Worm (Caenorhabditis elegans) whole organism, L1 larva: ENCODE data around the gene sdz-5.

Experiments used
- C34B4.2 ChIP-seq: sonication (generic microtip); optimal IDR thresholded peaks from 2 replicates; lab custom pipeline; 2017; ENCODE audit warnings: mild to moderate bottlenecking, missing genetic modification characterization, missing compliant biosample characterization
- alr-1 ChIP-seq: fragments of 200-800 bp; sonication (Bioruptor generic); optimal IDR thresholded peaks from 2 replicates; lab custom pipeline; 2018; ENCODE audit warnings: borderline replicate concordance, mild to moderate bottlenecking, missing genetic modification characterization, missing compliant biosample characterization
- ama-1 ChIP-seq: fragments of 150-350 bp; optimal IDR thresholded peaks from 2 replicates; lab custom pipeline; 2014
- ceh-63 ChIP-seq: fragments of 200-800 bp; sonication (Bioruptor generic); optimal IDR thresholded peaks from 2 replicates; lab custom pipeline; 2018; ENCODE audit warnings: mild to moderate bottlenecking, missing genetic modification characterization, missing compliant biosample characterization
- ceh-8 ChIP-seq: fragments of 200-800 bp; sonication (Bioruptor generic); optimal IDR thresholded peaks from 2 replicates; lab custom pipeline; 2018; ENCODE audit warnings: mild to moderate bottlenecking, missing genetic modification characterization, moderate library complexity, missing compliant biosample characterization
- ceh-90 ChIP-seq: sonication (generic microtip); optimal IDR thresholded peaks from 2 replicates; lab custom pipeline; 2016; ENCODE audit warnings: missing genetic modification characterization, missing compliant biosample characterization
- ces-1 ChIP-seq: fragments of 150-350 bp; optimal IDR thresholded peaks from 2 replicates; lab custom pipeline; 2014; ENCODE audit warnings: missing biosample characterization, missing genetic modification reagents, missing genetic modification characterization
- dpl-1 ChIP-seq, 3 experiments: fragments of 150-350 bp in 2 of 3; sonication (generic microtip) in 1 of 3; optimal IDR thresholded peaks; 2 replicates each; lab custom pipeline; 2014 to 2017; ENCODE audit warnings: missing biosample characterization in 3 of 3, missing genetic modification characterization in 3 of 3, missing genetic modification reagents in 3 of 3
- dsc-1 ChIP-seq: sonication (generic microtip); optimal IDR thresholded peaks from 2 replicates; lab custom pipeline; 2016; ENCODE audit warnings: mild to moderate bottlenecking, missing genetic modification characterization, missing compliant biosample characterization
- efl-1 ChIP-seq, 4 experiments: fragments of 150-350 bp; optimal IDR thresholded peaks in 3 of 4; peaks in 1 of 4; 1 replicate in 1 of 4; 2 replicates in 3 of 4; lab custom pipeline; 2014; ENCODE audit warnings: missing biosample characterization in 2 of 4, missing genetic modification characterization in 2 of 4, missing genetic modification reagents in 2 of 4
- efl-3 ChIP-seq: fragments of 200-800 bp; sonication (Bioruptor generic); optimal IDR thresholded peaks from 2 replicates; lab custom pipeline; 2018; ENCODE audit warnings: mild to moderate bottlenecking, missing genetic modification characterization, missing compliant biosample characterization
- egl-13 ChIP-seq: sonication (generic microtip); optimal IDR thresholded peaks from 2 replicates; lab custom pipeline; 2016; ENCODE audit warnings: missing genotype, missing genetic modification reagents, missing genetic modification characterization, missing compliant biosample characterization
- egl-27 ChIP-seq, 2 experiments: fragments of 150-350 bp in 1 of 2; sonication (generic microtip); optimal IDR thresholded peaks; 3 replicates each; lab custom pipeline; 2017 to 2018; ENCODE audit warnings: missing biosample characterization in 2 of 2, missing genetic modification characterization in 2 of 2, missing genetic modification reagents in 2 of 2
- elt-2 ChIP-seq: sonication (generic microtip); optimal IDR thresholded peaks from 2 replicates; lab custom pipeline; 2016; ENCODE audit warnings: missing genetic modification characterization, mild to moderate bottlenecking, inconsistent platforms, missing compliant biosample characterization, missing genetic modification reagents
- elt-3 ChIP-seq, 6 experiments: fragments of 150-350 bp in 1 of 6; sonication (generic microtip); optimal IDR thresholded peaks; 2 replicates each; lab custom pipeline; 2017 to 2018; ENCODE audit warnings: missing biosample characterization in 6 of 6, missing genetic modification characterization in 6 of 6, inconsistent platforms in 1 of 6
- fkh-10 ChIP-seq: sonication (generic microtip); optimal IDR thresholded peaks from 2 replicates; lab custom pipeline; 2017; ENCODE audit warnings: missing biosample characterization, missing genetic modification reagents, missing genetic modification characterization
- fkh-8 ChIP-seq: sonication (generic microtip); optimal IDR thresholded peaks from 2 replicates; lab custom pipeline; 2016; ENCODE audit warnings: mild to moderate bottlenecking, missing genetic modification characterization, missing compliant biosample characterization
- fos-1 ChIP-seq: fragments of 150-350 bp; optimal IDR thresholded peaks from 2 replicates; lab custom pipeline; 2014; ENCODE audit warnings: missing biosample characterization, missing genetic modification characterization
- grh-1 ChIP-seq: fragments of 200-800 bp; sonication (Bioruptor generic); IDR thresholded peaks from 2 replicates; pipeline ENCODE4 v1.3.6; 2022; ENCODE audit warnings: missing genetic modification reagents, missing genetic modification characterization, missing compliant biosample characterization
- hlh-17 ChIP-seq: fragments of 200-800 bp; sonication (Bioruptor generic); optimal IDR thresholded peaks from 2 replicates; lab custom pipeline; 2018; ENCODE audit warnings: missing genetic modification characterization, mild to moderate bottlenecking, missing compliant biosample characterization, moderate library complexity, borderline replicate concordance
- hpl-2 ChIP-seq: fragments of 150-350 bp; optimal IDR thresholded peaks from 2 replicates; lab custom pipeline; 2014; ENCODE audit warnings: missing biosample characterization, missing genetic modification reagents, missing genetic modification characterization
- irx-1 ChIP-seq: sonication (generic microtip); optimal IDR thresholded peaks from 2 replicates; lab custom pipeline; 2016; ENCODE audit warnings: missing genetic modification characterization, missing compliant biosample characterization
- isw-1 ChIP-seq: fragments of 200-800 bp; sonication (Bioruptor generic); IDR thresholded peaks from 2 replicates; pipeline ENCODE4 v1.3.6; 2022; ENCODE audit warnings: missing genetic modification characterization, missing compliant biosample characterization
- lin-13 ChIP-seq: fragments of 150-350 bp; optimal IDR thresholded peaks from 2 replicates; lab custom pipeline; 2014; ENCODE audit warnings: missing biosample characterization, missing genetic modification reagents, missing genetic modification characterization
- lin-14 ChIP-seq: fragments of 200-800 bp; sonication (Bioruptor generic); optimal IDR thresholded peaks from 2 replicates; lab custom pipeline; 2018; ENCODE audit warnings: mild to moderate bottlenecking, missing genetic modification characterization, moderate library complexity, missing compliant biosample characterization
- lin-35 ChIP-seq, 2 experiments: fragments of 150-350 bp; optimal IDR thresholded peaks; 2 replicates each; lab custom pipeline; 2014; ENCODE audit warnings: missing biosample characterization in 2 of 2, missing genetic modification characterization in 2 of 2, missing genetic modification reagents in 2 of 2
- mdl-1 ChIP-seq, 2 experiments: fragments of 150-350 bp; optimal IDR thresholded peaks; 2 replicates each; lab custom pipeline; 2014 to 2017; ENCODE audit warnings: missing biosample characterization in 2 of 2, missing genetic modification characterization in 2 of 2, inconsistent platforms in 1 of 2
- mef-2 ChIP-seq: fragments of 150-350 bp; optimal IDR thresholded peaks from 2 replicates; lab custom pipeline; 2014; ENCODE audit warnings: missing biosample characterization, missing genetic modification characterization
- nhr-12 ChIP-seq: sonication (generic microtip); optimal IDR thresholded peaks from 2 replicates; lab custom pipeline; 2017; ENCODE audit warnings: missing biosample characterization, missing genetic modification characterization
- nhr-19 ChIP-seq: fragments of 200-800 bp; sonication (Bioruptor generic); conservative IDR thresholded peaks from 2 replicates; pipeline ENCODE4 v1.3.6; 2022; ENCODE audit warnings: missing genetic modification characterization, missing compliant biosample characterization
- nhr-20 ChIP-seq: sonication (generic microtip); optimal IDR thresholded peaks from 2 replicates; lab custom pipeline; 2016; ENCODE audit warnings: mild to moderate bottlenecking, missing genetic modification characterization, missing compliant biosample characterization
- nhr-237 ChIP-seq: fragments of 150-350 bp; optimal IDR thresholded peaks from 2 replicates; lab custom pipeline; 2014; ENCODE audit warnings: missing biosample characterization, missing genetic modification characterization
- nhr-28 ChIP-seq: fragments of 150-350 bp; optimal IDR thresholded peaks from 2 replicates; lab custom pipeline; 2014; ENCODE audit warnings: missing biosample characterization, missing genetic modification characterization
- nhr-47 ChIP-seq: sonication (generic microtip); optimal IDR thresholded peaks from 2 replicates; lab custom pipeline; 2016; ENCODE audit warnings: mild to moderate bottlenecking, missing genetic modification characterization, moderate library complexity, missing compliant biosample characterization
- nhr-71 ChIP-seq: sonication (generic microtip); optimal IDR thresholded peaks from 2 replicates; lab custom pipeline; 2016; ENCODE audit warnings: mild to moderate bottlenecking, missing genetic modification characterization, moderate library complexity, missing compliant biosample characterization
- nhr-76 ChIP-seq: sonication (generic microtip); optimal IDR thresholded peaks from 2 replicates; lab custom pipeline; 2017; ENCODE audit warnings: missing biosample characterization, missing genetic modification characterization
- pax-3 ChIP-seq: fragments of 200-800 bp; sonication (Bioruptor generic); optimal IDR thresholded peaks from 2 replicates; lab custom pipeline; 2018; ENCODE audit warnings: mild to moderate bottlenecking, missing genetic modification characterization, moderate library complexity, missing compliant biosample characterization
- pqm-1 ChIP-seq: sonication (generic microtip); optimal IDR thresholded peaks from 3 replicates; lab custom pipeline; 2017; ENCODE audit warnings: missing biosample characterization, missing genetic modification characterization
- snpc-4 ChIP-seq: fragments of 150-350 bp; optimal IDR thresholded peaks from 2 replicates; lab custom pipeline; 2014; ENCODE audit warnings: missing biosample characterization, missing genetic modification characterization
- sox-4 ChIP-seq: sonication (generic microtip); optimal IDR thresholded peaks from 2 replicates; lab custom pipeline; 2016; ENCODE audit warnings: missing genetic modification characterization, missing compliant biosample characterization
- sptf-1 ChIP-seq: fragments of 150-350 bp; optimal IDR thresholded peaks from 2 replicates; lab custom pipeline; 2014; ENCODE audit warnings: missing biosample characterization, missing genetic modification characterization
- sup-37 ChIP-seq: fragments of 200-800 bp; sonication (Bioruptor generic); optimal IDR thresholded peaks from 2 replicates; lab custom pipeline; 2018; ENCODE audit warnings: mild to moderate bottlenecking, missing genetic modification characterization, missing compliant biosample characterization
- swsn-7 ChIP-seq: sonication (generic microtip); optimal IDR thresholded peaks from 2 replicates; lab custom pipeline; 2016; ENCODE audit warnings: missing genetic modification characterization, missing compliant biosample characterization
- tlp-1 ChIP-seq: fragments of 150-350 bp; optimal IDR thresholded peaks from 2 replicates; lab custom pipeline; 2014; ENCODE audit warnings: missing biosample characterization, missing genetic modification characterization
- unc-130 ChIP-seq: fragments of 150-350 bp; optimal IDR thresholded peaks from 2 replicates; lab custom pipeline; 2017; ENCODE audit warnings: missing biosample characterization, missing genetic modification characterization, inconsistent platforms
- unc-30 ChIP-seq: sonication (generic microtip); optimal IDR thresholded peaks from 2 replicates; lab custom pipeline; 2017; ENCODE audit warnings: missing biosample characterization, missing genetic modification characterization
- unc-86 ChIP-seq: sonication (generic microtip); optimal IDR thresholded peaks from 2 replicates; lab custom pipeline; 2016; ENCODE audit warnings: missing genetic modification characterization, missing compliant biosample characterization
- vab-15 ChIP-seq: sonication (generic microtip); optimal IDR thresholded peaks from 2 replicates; lab custom pipeline; 2017; ENCODE audit warnings: missing genotype, mild to moderate bottlenecking, missing genetic modification characterization, missing compliant biosample characterization
- xbp-1 ChIP-seq: sonication (generic microtip); optimal IDR thresholded peaks from 2 replicates; lab custom pipeline; 2016; ENCODE audit warnings: missing genetic modification characterization, missing compliant biosample characterization
- zip-4 ChIP-seq: fragments of 200-800 bp; sonication (Bioruptor generic); optimal IDR thresholded peaks from 2 replicates; lab custom pipeline; 2018; ENCODE audit warnings: mild to moderate bottlenecking, missing genetic modification characterization, moderate library complexity, missing compliant biosample characterization
- ztf-11 ChIP-seq, 2 experiments: sonication (generic microtip); optimal IDR thresholded peaks; 2 replicates each; lab custom pipeline; 2016 to 2017; ENCODE audit warnings: missing genetic modification characterization in 2 of 2, missing biosample characterization in 1 of 2, missing compliant biosample characterization in 1 of 2
- ztf-4 ChIP-seq: fragments of 150-350 bp; optimal IDR thresholded peaks from 2 replicates; lab custom pipeline; 2014; ENCODE audit warnings: missing biosample characterization, missing genetic modification characterization

The sdz-5 gene

ce11 chrII:2973940-2974402 lies 34.5 kb upstream of the sdz-5 start:
- TF ChIP-seq irx-1 = peak; percentile 93
- peak; percentile 73 to 77 (median 75) for TF ChIP-seq dpl-1 (GFP tag; optimal IDR thresholded peaks at IDR 0.05; lab: Kevin White, UChicago)
- TF ChIP-seq lin-13 (GFP tag; lab: Kevin White, UChicago) = peak; percentile 94
- no peak for TF ChIP-seq pqm-1 (tag; lab: Kevin White, UChicago)
- peak; percentile 95 for TF ChIP-seq isw-1 (GFP tag; lab: Robert Waterston, UW)
- TF ChIP-seq fkh-8 (tag; lab: Kevin White, UChicago) = peak; percentile 97
- TF ChIP-seq efl-1 (optimal IDR thresholded peaks at IDR 0.05; lab: Kevin White, UChicago) = peak; percentile 91 to 98
- peak; percentile 68 to 97 for TF ChIP-seq efl-1 (GFP tag; optimal IDR thresholded peaks at IDR 0.05 in 1 of 2; lab: Kevin White, UChicago)
- TF ChIP-seq grh-1 (GFP tag; lab: Robert Waterston, UW) = peak; percentile 100
- peak; percentile 93 for TF ChIP-seq sup-37
- TF ChIP-seq ama-1 (lab: Kevin White, UChicago) = peak; percentile 57
- TF ChIP-seq ceh-90 (tag; lab: Kevin White, UChicago) = no peak
- TF ChIP-seq elt-3 (tag; optimal IDR thresholded peaks at IDR 0.05; lab: Kevin White, UChicago) = peak in 3 of 6 experiments; percentile 73 to 95 (median 93)
- TF ChIP-seq unc-130 = peak; percentile 71
- no peak for TF ChIP-seq ces-1
- TF ChIP-seq hpl-2 = peak; percentile 88
- no peak for TF ChIP-seq unc-30 (tag; lab: Kevin White, UChicago)
- TF ChIP-seq nhr-47 (tag; lab: Kevin White, UChicago) = peak; percentile 98
- TF ChIP-seq sox-4 (tag; lab: Kevin White, UChicago) = peak; percentile 80
- TF ChIP-seq alr-1 (tag; lab: Kevin White, UChicago) = no peak
- TF ChIP-seq egl-13 = peak; percentile 95
- TF ChIP-seq mef-2 (tag; lab: Kevin White, UChicago) = peak; percentile 91
- TF ChIP-seq ztf-11 (tag; optimal IDR thresholded peaks at IDR 0.05; lab: Kevin White, UChicago) = peak; percentile 73 to 95
- TF ChIP-seq mdl-1 (tag; optimal IDR thresholded peaks at IDR 0.05; lab: Kevin White, UChicago) = peak; percentile 89 to 99
- peak; percentile 85 for TF ChIP-seq dsc-1 (tag; lab: Kevin White, UChicago)
- peak; percentile 99 for TF ChIP-seq nhr-71 (tag; lab: Kevin White, UChicago)
- TF ChIP-seq vab-15 (tag; lab: Kevin White, UChicago) = peak; percentile 54
- peak; percentile 95 for TF ChIP-seq pax-3 (tag; lab: Kevin White, UChicago)
- TF ChIP-seq hlh-17 (GFP tag; lab: Kevin White, UChicago) = peak; percentile 81
- peak; percentile 98 for TF ChIP-seq nhr-19
- TF ChIP-seq nhr-76 (tag; lab: Kevin White, UChicago) = peak; percentile 56
- TF ChIP-seq zip-4 = peak; percentile 91
- TF ChIP-seq swsn-7 (tag; lab: Kevin White, UChicago) = peak; percentile 98
- TF ChIP-seq nhr-28 (tag; lab: Kevin White, UChicago) = no peak
- peak; percentile 92 for TF ChIP-seq fkh-10
- peak; percentile 100 for TF ChIP-seq lin-14
- TF ChIP-seq unc-86 = peak; percentile 98
- TF ChIP-seq sptf-1 (tag; lab: Kevin White, UChicago) = no peak
- peak; percentile 84 for TF ChIP-seq snpc-4 (tag; lab: Kevin White, UChicago)
- TF ChIP-seq elt-2 (tag; lab: Kevin White, UChicago) = peak; percentile 93
- TF ChIP-seq fos-1 (tag; lab: Kevin White, UChicago) = peak; percentile 90
- peak; percentile 86 for TF ChIP-seq ztf-4 (tag; lab: Kevin White, UChicago)
- peak; percentile 87 for TF ChIP-seq xbp-1 (tag; lab: Kevin White, UChicago)
- peak; percentile 89 for TF ChIP-seq nhr-237 (tag; lab: Kevin White, UChicago)
- TF ChIP-seq ceh-8 = peak; percentile 100
- peak; percentile 82 for TF ChIP-seq C34B4.2 (tag; lab: Kevin White, UChicago)
- TF ChIP-seq lin-35 (GFP tag; optimal IDR thresholded peaks at IDR 0.05; lab: Kevin White, UChicago) = peak; percentile 69 to 91
- TF ChIP-seq nhr-20 (tag; lab: Kevin White, UChicago) = peak; percentile 94
- peak; percentile 89 for TF ChIP-seq egl-27 (tag; optimal IDR thresholded peaks at IDR 0.05; lab: Kevin White, UChicago)
- TF ChIP-seq nhr-12 = peak; percentile 46
- TF ChIP-seq tlp-1 (tag; lab: Kevin White, UChicago) = no peak
- peak; percentile 85 for TF ChIP-seq efl-3
- peak; percentile 45 for TF ChIP-seq ceh-63 (GFP tag; lab: Kevin White, UChicago)
